Fruit fly (Drosophila melanogaster): ENCODE data around the gene Nelf-A.
A peak's percentile ranks its signal among the peaks of the same experiment; 100 is the strongest.

Nelf-A gene

dm6 chr3R:21184373-21185132 is 39.0 kb upstream of the Nelf-A start (continued):
- TF ChIP-seq chinmo (GFP tag; IDR thresholded peaks at IDR 0.05; ENCODE audit: partially characterized antibody) = 0 out of 4 replicates have a peak, but pooled peaks have one; percentile 24
- TF ChIP-seq gsb (GFP tag; IDR thresholded peaks at IDR 0.05) = peak; percentile 50; the same call in 1 of the 2 replicates
- TF ChIP-seq CG4820 (GFP tag; optimal IDR thresholded peaks at IDR 0.05) = peak; percentile 71
- peak; percentile 33 for TF ChIP-seq ftz-f1 (GFP tag; optimal IDR thresholded peaks at IDR 0.05)
- TF ChIP-seq CG6791 (GFP tag; IDR thresholded peaks at IDR 0.05; ENCODE audit: partially characterized antibody) = 0 out of 3 replicates have a peak, but pooled peaks have one; percentile 29
- peak; percentile 69 for TF ChIP-seq CG10959 (GFP tag; IDR thresholded peaks at IDR 0.05)
- no peak for TF ChIP-seq CG1832 (GFP tag; optimal IDR thresholded peaks at IDR 0.05)
- TF ChIP-seq zf30C (GFP tag; optimal IDR thresholded peaks at IDR 0.05) = peak; percentile 30
- TF ChIP-seq CG11247 (GFP tag; IDR thresholded peaks at IDR 0.05) = peak; percentile 55; the same call in 1 of the 2 replicates
- TF ChIP-seq Six4 (GFP tag; optimal IDR thresholded peaks at IDR 0.05) = peak; percentile 42
- no peak for TF ChIP-seq cad (GFP tag; optimal IDR thresholded peaks at IDR 0.05)
- peak; percentile 80 for TF ChIP-seq CG3065 (GFP tag; optimal IDR thresholded peaks at IDR 0.05)
- no peak for TF ChIP-seq kay (GFP tag; optimal IDR thresholded peaks at IDR 0.05)
- TF ChIP-seq pita (GFP tag; optimal IDR thresholded peaks at IDR 0.05) = peak; percentile 4
- TF ChIP-seq ase (GFP tag; IDR thresholded peaks at IDR 0.05) = peak; percentile 70; the same call in 2 of the 3 replicates
- TF ChIP-seq luna (GFP tag; optimal IDR thresholded peaks at IDR 0.05) = peak; percentile 2
- TF ChIP-seq CG1792 (GFP tag; optimal IDR thresholded peaks at IDR 0.05) = peak; percentile 54
- TF ChIP-seq CG14860 (GFP tag; IDR thresholded peaks at IDR 0.05; ENCODE audit: partially characterized antibody) = no peak
- peak; percentile 72 for TF ChIP-seq E2f1 (GFP tag; IDR thresholded peaks at IDR 0.05)
- peak; percentile 52; the same call in 1 of the 2 replicates for TF ChIP-seq sens-2 (GFP tag; IDR thresholded peaks at IDR 0.05)
- no peak for TF ChIP-seq CG17186 (GFP tag; optimal IDR thresholded peaks at IDR 0.05)
- TF ChIP-seq CG4404 (GFP tag; IDR thresholded peaks at IDR 0.05) = 0 out of 2 replicates have a peak, but pooled peaks have one; percentile 30
- TF ChIP-seq trh (GFP tag; optimal IDR thresholded peaks at IDR 0.05) = no peak
- TF ChIP-seq CG10462 (GFP tag; optimal IDR thresholded peaks at IDR 0.05) = no peak
- TF ChIP-seq ken (GFP tag; IDR thresholded peaks at IDR 0.05) = peak; percentile 77
- peak; percentile 66 for TF ChIP-seq p53 (GFP tag; optimal IDR thresholded peaks at IDR 0.05)
- TF ChIP-seq CG12744 (GFP tag; optimal IDR thresholded peaks at IDR 0.05) = peak; percentile 72
- TF ChIP-seq CG2116 (GFP tag; optimal IDR thresholded peaks at IDR 0.05) = peak; percentile 37
- TF ChIP-seq crp (GFP tag; optimal IDR thresholded peaks at IDR 0.05) = peak in 1 of 2 experiments; percentile 34
- no peak for TF ChIP-seq sim (GFP tag; IDR thresholded peaks at IDR 0.05)
- TF ChIP-seq Poxn (GFP tag; IDR thresholded peaks at IDR 0.05) = no peak
- peak; percentile 66 for TF ChIP-seq gem (tag; optimal IDR thresholded peaks at IDR 0.05)
- TF ChIP-seq CG8478 (optimal IDR thresholded peaks at IDR 0.05) = no peak
- TF ChIP-seq phol (tag; optimal IDR thresholded peaks at IDR 0.05) = peak; percentile 79
- peak in 1 of 2 experiments; percentile 22 for TF ChIP-seq eve (GFP tag; optimal IDR thresholded peaks at IDR 0.05)
- TF ChIP-seq tap (tag; optimal IDR thresholded peaks at IDR 0.05) = no peak
- TF ChIP-seq CG14050 (GFP tag; IDR thresholded peaks at IDR 0.05) = peak; percentile 50; the same call in 2 of the 3 replicates
- peak; percentile 47 for TF ChIP-seq CG6683 (GFP tag; optimal IDR thresholded peaks at IDR 0.05)
- 0 out of 2 replicates have a peak, but pooled peaks have one; percentile 33 for TF ChIP-seq CG6689 (GFP tag; IDR thresholded peaks at IDR 0.05)
- peak; percentile 78 for TF ChIP-seq bcd (GFP tag; optimal IDR thresholded peaks at IDR 0.05)
- TF ChIP-seq lab (GFP tag; optimal IDR thresholded peaks at IDR 0.05) = peak; percentile 81
- TF ChIP-seq Fer3 (tag; optimal IDR thresholded peaks at IDR 0.05) = peak; percentile 55
- TF ChIP-seq ewg (GFP tag; optimal IDR thresholded peaks at IDR 0.05) = peak; percentile 67
- TF ChIP-seq CG34422 (GFP tag; IDR thresholded peaks at IDR 0.05) = peak; percentile 80
- peak; percentile 67 for TF ChIP-seq mam (GFP tag; optimal IDR thresholded peaks at IDR 0.05)
- peak; percentile 53 for TF ChIP-seq Oli (tag; optimal IDR thresholded peaks at IDR 0.05)
- TF ChIP-seq crol (GFP tag; IDR thresholded peaks at IDR 0.05) = no peak
- TF ChIP-seq Rfx (GFP tag; IDR thresholded peaks at IDR 0.05) = peak; percentile 90
- TF ChIP-seq CG5953 (GFP tag; IDR thresholded peaks at IDR 0.05) = peak; percentile 33; the same call in 1 of the 2 replicates
